Worm (Caenorhabditis elegans) whole organism, mixed stage, embryonic: ENCODE data around the gene F43G6.10.

Source experiments
- M03D4.4 ChIP-seq: sonication (generic microtip); optimal IDR thresholded peaks from 2 replicates; lab custom pipeline; 2017; ENCODE audit warnings: mild to moderate bottlenecking, missing genetic modification characterization, missing compliant biosample characterization
- blmp-1 ChIP-seq: fragments of 150-350 bp; optimal IDR thresholded peaks from 2 replicates; lab custom pipeline; 2014; ENCODE audit warnings: missing biosample characterization, missing genetic modification characterization
- ceh-39 ChIP-seq: fragments of 150-350 bp; optimal IDR thresholded peaks from 2 replicates; lab custom pipeline; 2014; ENCODE audit warnings: missing biosample characterization, missing genetic modification characterization
- ceh-43 ChIP-seq: fragments of 200-800 bp; sonication (Bioruptor generic); optimal IDR thresholded peaks from 2 replicates; lab custom pipeline; 2018; ENCODE audit warnings: mild to moderate bottlenecking, missing genetic modification characterization, moderate library complexity, missing compliant biosample characterization
- ceh-83 ChIP-seq: fragments of 200-800 bp; sonication (Bioruptor generic); optimal IDR thresholded peaks from 2 replicates; lab custom pipeline; 2018; ENCODE audit warnings: mild to moderate bottlenecking, missing genetic modification characterization, missing compliant biosample characterization
- ces-1 ChIP-seq: fragments of 150-350 bp; optimal IDR thresholded peaks from 2 replicates; lab custom pipeline; 2014; ENCODE audit warnings: missing biosample characterization, missing genetic modification reagents, missing genetic modification characterization
- cnd-1 ChIP-seq: fragments of 200-800 bp; sonication (Bioruptor generic); optimal IDR thresholded peaks from 2 replicates; lab custom pipeline; 2018; ENCODE audit warnings: mild to moderate bottlenecking, missing genetic modification characterization, missing compliant biosample characterization
- drap-1 ChIP-seq: fragments of 200-800 bp; sonication (Bioruptor generic); optimal IDR thresholded peaks from 3 replicates; lab custom pipeline; 2018; ENCODE audit warnings: mild to moderate bottlenecking, missing genetic modification characterization, missing compliant biosample characterization
- elt-1 ChIP-seq: sonication (generic microtip); optimal IDR thresholded peaks from 2 replicates; lab custom pipeline; 2017; ENCODE audit warnings: missing genetic modification characterization, mild to moderate bottlenecking, missing compliant biosample characterization, antibody characterized with exemption, moderate library complexity, borderline replicate concordance; ENCODE audit not compliant: insufficient read depth
- elt-3 ChIP-seq: fragments of 150-350 bp; optimal IDR thresholded peaks from 2 replicates; lab custom pipeline; 2014; ENCODE audit warnings: missing biosample characterization, missing genetic modification characterization
- flh-1 ChIP-seq: fragments of 200-800 bp; sonication (Bioruptor generic); optimal IDR thresholded peaks from 2 replicates; lab custom pipeline; 2018; ENCODE audit warnings: mild to moderate bottlenecking, missing genetic modification characterization, moderate library complexity, missing compliant biosample characterization
- ham-2 ChIP-seq: fragments of 200-800 bp; sonication (Bioruptor generic); optimal IDR thresholded peaks from 2 replicates; lab custom pipeline; 2018; ENCODE audit warnings: mild to moderate bottlenecking, missing genetic modification characterization, missing compliant biosample characterization
- hlh-1 ChIP-seq: fragments of 150-350 bp; optimal IDR thresholded peaks from 2 replicates; lab custom pipeline; 2014; ENCODE audit warnings: missing biosample characterization, missing genetic modification reagents, missing genetic modification characterization
- lin-13 ChIP-seq: fragments of 150-350 bp; optimal IDR thresholded peaks from 2 replicates; lab custom pipeline; 2014; ENCODE audit warnings: missing biosample characterization, missing genetic modification characterization
- lin-32 ChIP-seq: fragments of 200-800 bp; sonication (Bioruptor generic); optimal IDR thresholded peaks from 2 replicates; lab custom pipeline; 2018; ENCODE audit warnings: mild to moderate bottlenecking, missing genetic modification characterization, missing compliant biosample characterization
- lsy-2 ChIP-seq: fragments of 150-350 bp; optimal IDR thresholded peaks from 2 replicates; lab custom pipeline; 2014; ENCODE audit warnings: missing biosample characterization, missing genetic modification characterization
- mab-5 ChIP-seq: fragments of 150-350 bp; optimal IDR thresholded peaks from 2 replicates; lab custom pipeline; 2014; ENCODE audit warnings: missing biosample characterization, missing genetic modification characterization
- mep-1 ChIP-seq: fragments of 150-350 bp; optimal IDR thresholded peaks from 2 replicates; lab custom pipeline; 2017; ENCODE audit warnings: missing biosample characterization, missing genetic modification reagents, missing genetic modification characterization, inconsistent platforms
- mls-2 ChIP-seq: sonication (generic microtip); optimal IDR thresholded peaks from 2 replicates; lab custom pipeline; 2016; ENCODE audit warnings: mild to moderate bottlenecking, missing genetic modification characterization, moderate library complexity, missing compliant biosample characterization
- nhr-12 ChIP-seq: fragments of 150-350 bp; optimal IDR thresholded peaks from 2 replicates; lab custom pipeline; 2014; ENCODE audit warnings: missing biosample characterization, missing genetic modification characterization
- nhr-2 ChIP-seq: fragments of 150-350 bp; optimal IDR thresholded peaks from 2 replicates; lab custom pipeline; 2014; ENCODE audit warnings: missing biosample characterization, missing genetic modification characterization
- nhr-237 ChIP-seq: fragments of 150-350 bp; optimal IDR thresholded peaks from 2 replicates; lab custom pipeline; 2014; ENCODE audit warnings: missing biosample characterization, missing genetic modification characterization
- nhr-76 ChIP-seq: sonication (generic microtip); optimal IDR thresholded peaks from 2 replicates; lab custom pipeline; 2017; ENCODE audit warnings: missing biosample characterization, missing genetic modification characterization
- pha-4 ChIP-seq: fragments of 150-350 bp; optimal IDR thresholded peaks from 2 replicates; lab custom pipeline; 2018; ENCODE audit warnings: missing biosample characterization, missing genetic modification reagents, missing genetic modification characterization
- snpc-4 ChIP-seq: fragments of 150-350 bp; optimal IDR thresholded peaks from 2 replicates; lab custom pipeline; 2014; ENCODE audit warnings: missing biosample characterization, missing genetic modification characterization
- sptf-1 ChIP-seq: sonication (generic microtip); optimal IDR thresholded peaks from 2 replicates; lab custom pipeline; 2017; ENCODE audit warnings: mild to moderate bottlenecking, missing genetic modification characterization, moderate library complexity, missing compliant biosample characterization
- tbx-8 ChIP-seq: fragments of 200-800 bp; sonication (Bioruptor generic); optimal IDR thresholded peaks from 2 replicates; lab custom pipeline; 2018; ENCODE audit warnings: mild to moderate bottlenecking, missing genetic modification characterization, moderate library complexity, missing compliant biosample characterization
- unc-120 ChIP-seq: sonication (generic microtip); optimal IDR thresholded peaks from 2 replicates; lab custom pipeline; 2017; ENCODE audit warnings: missing genetic modification characterization, missing compliant biosample characterization; ENCODE audit not compliant: poor library complexity, severe bottlenecking
- unc-39 ChIP-seq: fragments of 150-350 bp; optimal IDR thresholded peaks from 2 replicates; lab custom pipeline; 2014; ENCODE audit warnings: missing biosample characterization, missing genetic modification characterization
- zip-8 ChIP-seq: fragments of 150-350 bp; optimal IDR thresholded peaks from 2 replicates; lab custom pipeline; 2014; ENCODE audit warnings: missing biosample characterization, missing genetic modification characterization
- ztf-11 ChIP-seq: fragments of 150-350 bp; optimal IDR thresholded peaks from 2 replicates; lab custom pipeline; 2014; ENCODE audit warnings: missing biosample characterization, missing genetic modification characterization

F43G6.10 gene

DNA sequence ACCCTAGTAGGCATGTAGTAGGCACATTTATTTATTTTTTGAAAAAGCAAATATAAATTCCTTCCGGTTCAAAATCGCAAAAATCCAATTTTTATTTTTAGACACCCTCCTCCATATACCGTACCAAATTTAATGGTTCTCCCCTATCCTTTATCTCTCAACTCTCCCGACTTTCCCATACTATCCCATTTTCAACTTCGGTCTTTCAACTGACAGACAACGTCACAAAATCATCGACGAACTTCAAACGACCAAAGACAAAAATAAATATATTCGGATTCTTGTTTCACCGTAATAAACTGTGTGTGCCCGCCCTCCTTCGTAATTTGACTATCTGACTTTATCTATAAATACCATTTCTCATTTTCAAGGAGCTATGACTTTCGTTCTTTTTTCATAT lies 26.1 kb downstream of the F43G6.10 start, which contains the start of gene T27D12.6:
T27D12.6 (plus strand) TSS at position 301 of the 400 bp plus-strand sequence.
- no peak for TF ChIP-seq M03D4.4 (tag; lab: Kevin White, UChicago)
- no peak for TF ChIP-seq ces-1 (GFP tag; lab: Kevin White, UChicago)
- TF ChIP-seq mab-5, result no peak
- no peak for TF ChIP-seq nhr-76 (tag; lab: Kevin White, UChicago)
- TF ChIP-seq blmp-1 (tag; lab: Kevin White, UChicago), result no peak
- no peak for TF ChIP-seq ceh-83 (GFP tag; lab: Kevin White, UChicago)
- no peak for TF ChIP-seq nhr-12 (tag; lab: Kevin White, UChicago)
- no peak for TF ChIP-seq snpc-4 (tag; lab: Kevin White, UChicago)
- no peak for TF ChIP-seq lin-13 (tag; lab: Kevin White, UChicago)
- no peak for TF ChIP-seq zip-8 (tag; lab: Kevin White, UChicago)
- no peak for TF ChIP-seq mls-2
- TF ChIP-seq tbx-8 (GFP tag; lab: Kevin White, UChicago), result no peak
- TF ChIP-seq elt-1 (tag; lab: Kevin White, UChicago), result no peak
- TF ChIP-seq nhr-237 (tag; lab: Kevin White, UChicago), result no peak
- TF ChIP-seq ztf-11 (tag; lab: Kevin White, UChicago), result no peak
- no peak for TF ChIP-seq elt-3
- no peak for TF ChIP-seq pha-4
- no peak for TF ChIP-seq lsy-2

DNA sequence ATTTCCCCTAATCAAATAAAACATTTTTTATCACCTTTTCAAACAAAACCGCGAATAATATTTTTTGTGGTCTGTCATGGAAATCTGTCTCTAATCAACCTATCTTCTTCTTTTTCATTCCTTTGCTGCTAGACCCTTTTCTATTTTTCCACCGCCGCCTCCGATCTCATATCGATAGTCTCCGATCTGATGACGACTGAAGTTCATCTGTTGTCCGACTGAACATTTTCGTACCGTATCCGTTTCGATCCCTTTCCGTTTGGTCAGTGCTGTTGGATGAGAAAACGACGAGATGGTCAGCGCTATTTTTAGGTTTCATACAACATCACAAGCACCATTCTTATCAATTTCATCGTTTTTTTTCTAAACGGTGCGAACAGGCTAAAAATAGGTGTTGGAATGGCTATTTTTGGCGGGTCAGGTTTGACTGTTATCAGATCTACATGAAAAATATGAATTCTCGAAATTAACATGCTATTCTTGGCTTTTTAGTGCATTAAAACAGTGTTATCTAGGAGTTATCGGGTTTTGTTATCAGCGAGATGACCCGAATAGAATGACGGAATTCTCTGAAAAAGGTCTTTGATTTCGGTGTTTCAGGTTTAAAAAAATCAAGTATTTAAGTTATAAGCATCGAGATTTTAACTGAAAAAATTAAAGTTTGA lies 27.5 kb downstream of the F43G6.10 start:
- TF ChIP-seq nhr-2 (no peak), mep-1 (tag; lab: Kevin White, UChicago) (no peak), ham-2 (GFP tag; lab: Kevin White, UChicago) (no peak), ceh-43 (GFP tag; lab: Kevin White, UChicago) (no peak), unc-39 (tag; lab: Kevin White, UChicago) (no peak), ces-1 (GFP tag; lab: Kevin White, UChicago) (no peak), ceh-83 (GFP tag; lab: Kevin White, UChicago) (no peak), flh-1 (GFP tag; lab: Kevin White, UChicago) (no peak), tbx-8 (GFP tag; lab: Kevin White, UChicago) (no peak), elt-3 (no peak)

DNA sequence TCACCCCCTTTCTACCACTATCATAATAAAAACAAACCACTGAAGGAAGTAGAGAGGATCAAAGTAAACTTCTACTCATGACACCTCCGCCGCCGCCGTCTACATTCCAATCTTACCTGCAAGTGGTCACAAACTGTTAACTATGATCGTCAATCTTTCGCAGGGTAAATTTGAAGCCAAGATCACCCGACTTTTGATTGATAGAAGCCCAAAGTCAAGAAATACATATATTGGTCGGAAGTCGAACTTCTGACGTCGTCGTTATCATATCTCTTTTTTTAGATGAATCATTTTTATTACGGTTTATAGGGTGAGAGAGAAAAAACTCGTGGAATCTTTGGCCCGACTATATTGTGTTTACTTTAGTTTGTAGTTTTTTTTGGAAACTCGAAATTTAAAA lies 29.2 kb downstream of the F43G6.10 start:
- TF ChIP-seq mab-5 (no peak), nhr-76 (tag; lab: Kevin White, UChicago) (no peak), mls-2 (no peak), unc-39 (tag; lab: Kevin White, UChicago) (no peak), drap-1 (no peak), cnd-1 (tag; lab: Kevin White, UChicago) (no peak), lsy-2 (no peak), lin-32 (GFP tag; lab: Kevin White, UChicago) (no peak)

DNA sequence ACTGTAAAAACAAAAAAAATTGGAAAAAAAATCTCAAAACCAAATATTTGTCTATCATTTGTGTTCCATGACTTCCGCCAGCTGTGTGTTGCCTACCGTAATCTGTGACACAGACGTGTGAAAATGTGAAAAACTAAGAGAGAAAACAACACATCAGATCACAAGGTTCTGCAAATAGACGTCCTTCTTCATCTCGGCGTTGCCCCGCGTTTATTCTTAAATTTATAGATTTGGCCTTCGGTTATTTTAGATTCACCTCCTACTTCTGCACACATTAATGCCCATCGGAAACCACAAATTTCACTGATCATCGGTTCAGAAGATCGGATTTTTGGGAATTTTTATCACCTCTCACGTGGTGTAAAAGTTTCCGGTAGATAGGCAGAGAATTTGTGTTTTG lies 30.0 kb downstream of the F43G6.10 start:
- TF ChIP-seq ceh-39 (tag; lab: Kevin White, UChicago) (no peak), nhr-2 (no peak), mep-1 (tag; lab: Kevin White, UChicago) (no peak), lin-32 (GFP tag; lab: Kevin White, UChicago) (no peak), hlh-1 (tag; lab: Kevin White, UChicago) (no peak), ceh-43 (GFP tag; lab: Kevin White, UChicago) (no peak), snpc-4 (tag; lab: Kevin White, UChicago) (no peak), nhr-237 (tag; lab: Kevin White, UChicago) (no peak)

DNA sequence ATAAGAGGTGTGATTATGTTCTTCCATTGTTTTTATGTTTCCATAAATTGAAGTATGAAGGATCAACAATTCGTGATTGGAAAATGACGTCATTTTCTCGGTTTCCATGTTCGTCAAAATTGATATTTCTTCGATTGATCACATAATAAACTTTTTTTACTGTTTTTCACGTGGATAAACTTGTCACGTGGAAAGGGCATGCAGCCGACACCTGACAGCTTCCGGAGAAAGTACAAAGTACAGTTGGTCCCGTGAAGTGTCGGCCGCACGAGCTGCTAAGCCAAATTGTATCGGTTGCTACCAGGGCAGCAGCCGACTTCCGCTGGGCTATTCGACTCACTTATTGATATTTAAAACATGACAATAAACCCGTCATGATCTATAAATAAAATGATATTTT lies 32.5 kb downstream of the F43G6.10 start:
- TF ChIP-seq sptf-1 (tag; lab: Kevin White, UChicago), result no peak
- TF ChIP-seq mls-2, result no peak
- peak; percentile 49 for TF ChIP-seq ham-2 (GFP tag; lab: Kevin White, UChicago)
- TF ChIP-seq M03D4.4 (tag; lab: Kevin White, UChicago), result no peak
- TF ChIP-seq unc-120 (tag; lab: Kevin White, UChicago), result no peak
- no peak for TF ChIP-seq lin-32 (GFP tag; lab: Kevin White, UChicago)
- no peak for TF ChIP-seq ztf-11 (tag; lab: Kevin White, UChicago)
- no peak for TF ChIP-seq ceh-83 (GFP tag; lab: Kevin White, UChicago)
